Worm (Caenorhabditis elegans): ENCODE results near the gene chil-2.

- TF ChIP-seq fos-1 (tag; optimal IDR thresholded peaks at IDR 0.05) (no peak), nhr-28 (tag; optimal IDR thresholded peaks at IDR 0.05) (no peak), unc-39 (tag; optimal IDR thresholded peaks at IDR 0.05) (no peak), aly-2 (tag; optimal IDR thresholded peaks at IDR 0.05) (no peak), elt-2 (tag; optimal IDR thresholded peaks at IDR 0.05) (no peak), R02D3.7 (tag; optimal IDR thresholded peaks at IDR 0.05) (no peak), nhr-237 (tag; optimal IDR thresholded peaks at IDR 0.05) (no peak)
These were observed 43.5 kb upstream of the chil-2 start, which contains the start of gene C05C10.8 for ce11 chrII:9917904-9918303.

Data from whole organism, L3 larva.